Fruit fly (Drosophila melanogaster): ENCODE results near the gene mira.

The mira gene

dm6 chr3R:19934840-19935776 lies at the start of gene mira (continued):
- TF ChIP-seq Bgb (GFP tag; IDR thresholded peaks at IDR 0.05; ENCODE audit: partially characterized antibody) (no peak), Dfd (GFP tag; optimal IDR thresholded peaks at IDR 0.05) (no peak), CG42726 (GFP tag; IDR thresholded peaks at IDR 0.05; ENCODE audit: partially characterized antibody) (no peak), stwl (tag; optimal IDR thresholded peaks at IDR 0.05) (no peak), CG18262 (tag; optimal IDR thresholded peaks at IDR 0.05) (peak; percentile 56), CG15011 (GFP tag; optimal IDR thresholded peaks at IDR 0.05) (no peak), CG7271 (tag; optimal IDR thresholded peaks at IDR 0.05) (no peak), sqz (GFP tag; optimal IDR thresholded peaks at IDR 0.05) (peak; percentile 47), CG6254 (GFP tag; optimal IDR thresholded peaks at IDR 0.05) (no peak), ap (GFP tag; IDR thresholded peaks at IDR 0.05) (no peak), Hey (tag; optimal IDR thresholded peaks at IDR 0.05) (no peak), CG11247 (GFP tag; IDR thresholded peaks at IDR 0.05) (no peak), HHEX (GFP tag; optimal IDR thresholded peaks at IDR 0.05) (no peak), maf-S (GFP tag; optimal IDR thresholded peaks at IDR 0.05) (no peak), scrt (GFP tag; optimal IDR thresholded peaks at IDR 0.05) (no peak), CG16815 (GFP tag; optimal IDR thresholded peaks at IDR 0.05) (peak; percentile 38), CG14710 (tag; optimal IDR thresholded peaks at IDR 0.05) (peak; percentile 38), cwo (GFP tag; optimal IDR thresholded peaks at IDR 0.05) (no peak), twi (tag; optimal IDR thresholded peaks at IDR 0.05) (peak; percentile 83), Ada2b (GFP tag; IDR thresholded peaks at IDR 0.05) (no peak), Nf-YC (tag; optimal IDR thresholded peaks at IDR 0.05) (no peak), CG7786 (GFP tag; optimal IDR thresholded peaks at IDR 0.05) (no peak), Xrp1 (GFP tag; IDR thresholded peaks at IDR 0.05) (no peak), lov (optimal IDR thresholded peaks at IDR 0.05) (no peak), lov (GFP tag; IDR thresholded peaks at IDR 0.05) (peak; percentile 42; the same call in 1 of the 3 replicates), CrebB (tag; optimal IDR thresholded peaks at IDR 0.05) (no peak), Kr (GFP tag; optimal IDR thresholded peaks at IDR 0.05) (no peak), CG31388 (GFP tag; optimal IDR thresholded peaks at IDR 0.05) (no peak), CG15514 (GFP tag; optimal IDR thresholded peaks at IDR 0.05) (no peak), hbn (GFP tag; IDR thresholded peaks at IDR 0.05; ENCODE audit: partially characterized antibody) (no peak), shn (GFP tag; optimal IDR thresholded peaks at IDR 0.05) (no peak), h (optimal IDR thresholded peaks at IDR 0.05) (no peak), CG2875 (GFP tag; optimal IDR thresholded peaks at IDR 0.05) (no peak), CG2129 (GFP tag; IDR thresholded peaks at IDR 0.05; ENCODE audit: partially characterized antibody) (no peak), CG6175 (GFP tag; IDR thresholded peaks at IDR 0.05) (no peak), grau (tag; optimal IDR thresholded peaks at IDR 0.05) (peak; percentile 14), CG9215 (GFP tag; IDR thresholded peaks at IDR 0.05) (no peak), Rfx (GFP tag; IDR thresholded peaks at IDR 0.05) (no peak), ERR (GFP tag; optimal IDR thresholded peaks at IDR 0.05) (no peak), pan (optimal IDR thresholded peaks at IDR 0.05) (no peak), pan (GFP tag; optimal IDR thresholded peaks at IDR 0.05 in 1 of 2, IDR thresholded peaks at IDR 0.05 in 1 of 2) (no peak), CG12391 (tag; optimal IDR thresholded peaks at IDR 0.05) (peak; percentile 26), CG4424 (GFP tag; optimal IDR thresholded peaks at IDR 0.05) (no peak), Lpt (GFP tag; optimal IDR thresholded peaks at IDR 0.05) (no peak), MTF-1 (GFP tag; optimal IDR thresholded peaks at IDR 0.05; ENCODE audit: borderline replicate concordance) (no peak), CG15696 (tag; optimal IDR thresholded peaks at IDR 0.05) (peak; percentile 59), NfI (GFP tag; optimal IDR thresholded peaks at IDR 0.05) (no peak), prd (optimal IDR thresholded peaks at IDR 0.05) (no peak), prd (GFP tag; IDR thresholded peaks at IDR 0.05) (peak; percentile 22; the same call in 1 of the 3 replicates)
